Fruit fly (Drosophila melanogaster) S2 (cell line): ENCODE results near the gene CG7668.

ENCODE experiments used
- CG8478 ChIP-seq: fragments of >200 bp; optimal IDR thresholded peaks from 2 replicates; lab custom pipeline; 2018
- CTCF ChIP-seq, 2 experiments: fragments of >200 bp; optimal IDR thresholded peaks; 2 replicates each; lab custom pipeline; 2018

DNA sequence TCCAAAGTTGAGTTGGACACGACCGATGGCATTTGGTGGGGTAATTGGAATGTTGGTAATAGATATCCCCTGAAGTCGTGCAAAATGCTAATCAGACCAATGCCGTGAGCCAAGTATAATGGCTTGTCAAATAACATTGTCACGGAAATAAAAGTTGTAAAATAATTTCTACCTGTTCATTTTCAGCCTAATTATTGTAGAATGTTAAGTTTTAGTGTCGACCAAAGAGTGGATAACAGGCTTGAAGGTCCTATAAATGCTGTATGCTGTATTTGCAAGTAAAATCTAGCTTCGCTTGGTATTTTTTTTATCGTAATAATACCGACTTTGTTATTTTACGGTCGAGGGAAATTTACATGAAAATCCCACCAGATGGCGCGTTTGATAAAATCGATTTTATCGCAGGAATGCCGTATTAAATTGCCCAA lies 1.9 kb downstream of the CG7668 start:
- TF ChIP-seq CG8478 (no peak), CTCF (optimal IDR thresholded peaks at IDR 0.05; lab: Kevin White, UChicago) (peak; percentile 86 to 88)
